Fruit fly (Drosophila melanogaster) whole organism, prepupa: Measurements from ENCODE around the gene CG6470.

Source experiments
- Blimp-1 ChIP-seq: fragments of 200-800 bp; sonication (Bioruptor generic); optimal IDR thresholded peaks from 3 replicates; lab custom pipeline; 2017; ENCODE audit warnings: missing biosample characterization, missing genetic modification characterization, mild to moderate bottlenecking, moderate library complexity, missing genetic modification reagents
- CG10669 ChIP-seq: fragments of 200-800 bp; sonication (Bioruptor generic); optimal IDR thresholded peaks from 3 replicates; lab custom pipeline; 2018; ENCODE audit warnings: missing biosample characterization, mild to moderate bottlenecking, missing genetic modification characterization, moderate library complexity
- CG11762 ChIP-seq: fragments of 200-800 bp; sonication (Bioruptor generic); optimal IDR thresholded peaks from 3 replicates; lab custom pipeline; 2016; ENCODE audit warnings: missing biosample characterization, missing genetic modification characterization; ENCODE audit not compliant: insufficient read depth
- CG11902 ChIP-seq: fragments of 200-800 bp; sonication (Bioruptor generic); optimal IDR thresholded peaks from 3 replicates; lab custom pipeline; 2016; ENCODE audit warnings: missing biosample characterization, missing genetic modification characterization
- CG15336 ChIP-seq: fragments of 200-800 bp; sonication (Bioruptor generic); IDR thresholded peaks from 2 replicates; pipeline ENCODE4 v1.3.6; 2022; ENCODE audit warnings: missing biosample characterization, missing genetic modification characterization
- CG16779 ChIP-seq: fragments of 200-800 bp; sonication (Bioruptor generic); optimal IDR thresholded peaks from 3 replicates; lab custom pipeline; 2017; ENCODE audit warnings: missing biosample characterization, mild to moderate bottlenecking, missing genetic modification characterization
- CG3032 ChIP-seq: fragments of 200-800 bp; optimal IDR thresholded peaks from 2 replicates; lab custom pipeline; 2019; ENCODE audit warnings: missing biosample characterization, mild to moderate bottlenecking, missing genetic modification characterization, moderate library complexity
- CG32006 ChIP-seq: fragments of 200-800 bp; sonication (Bioruptor generic); optimal IDR thresholded peaks from 3 replicates; lab custom pipeline; 2017; ENCODE audit warnings: missing biosample characterization, mild to moderate bottlenecking, missing genetic modification characterization
- CG34406 ChIP-seq: fragments of 200-800 bp; sonication (Bioruptor generic); optimal IDR thresholded peaks from 3 replicates; lab custom pipeline; 2016; ENCODE audit warnings: missing biosample characterization, missing genetic modification characterization
- CG3919 ChIP-seq: fragments of 200-800 bp; sonication (Bioruptor generic); optimal IDR thresholded peaks from 3 replicates; lab custom pipeline; 2016; ENCODE audit warnings: missing biosample characterization, missing genetic modification characterization
- CG4318 ChIP-seq: fragments of 200-800 bp; sonication (Bioruptor generic); optimal IDR thresholded peaks from 3 replicates; lab custom pipeline; 2017; ENCODE audit warnings: missing biosample characterization, mild to moderate bottlenecking, missing genetic modification characterization
- CG6276 ChIP-seq: fragments of 200-800 bp; sonication (Bioruptor generic); optimal IDR thresholded peaks from 2 replicates; lab custom pipeline; 2017; ENCODE audit warnings: missing biosample characterization, mild to moderate bottlenecking, missing genetic modification characterization
- CG6792 ChIP-seq: fragments of 200-800 bp; sonication (Bioruptor generic); optimal IDR thresholded peaks from 3 replicates; lab custom pipeline; 2016; ENCODE audit warnings: missing biosample characterization, missing genetic modification characterization
- CG6854 ChIP-seq: fragments of 200-800 bp; sonication (Bioruptor generic); optimal IDR thresholded peaks from 2 replicates; lab custom pipeline; 2017; ENCODE audit warnings: missing biosample characterization, mild to moderate bottlenecking, missing genetic modification characterization
- CG7368 ChIP-seq: fragments of 200-800 bp; sonication (Bioruptor generic); optimal IDR thresholded peaks from 3 replicates; lab custom pipeline; 2016; ENCODE audit warnings: missing biosample characterization, missing genetic modification characterization
- Eip78C ChIP-seq: fragments of 200-800 bp; sonication (Bioruptor generic); peaks from one replicate; lab custom pipeline; 2016; ENCODE audit warnings: missing biosample characterization, missing genetic modification characterization
- Ets21C ChIP-seq: fragments of 200-800 bp; sonication (Bioruptor generic); optimal IDR thresholded peaks from 3 replicates; lab custom pipeline; 2016; ENCODE audit warnings: missing biosample characterization, missing genetic modification characterization
- Gug ChIP-seq: fragments of 200-800 bp; sonication (Bioruptor generic); IDR thresholded peaks from 2 replicates; pipeline ENCODE4 v1.3.6; 2022; ENCODE audit warnings: missing biosample characterization, missing genetic modification characterization
- Hr38 ChIP-seq: sonication (Bioruptor generic); optimal IDR thresholded peaks from 2 replicates; lab custom pipeline; 2016; ENCODE audit warnings: missing biosample characterization, missing genetic modification characterization
- Hr39 ChIP-seq: fragments of 200-800 bp; sonication (Bioruptor generic); optimal IDR thresholded peaks from 2 replicates; lab custom pipeline; 2016; ENCODE audit warnings: missing biosample characterization, missing genetic modification characterization
- Hr4 ChIP-seq: fragments of 200-800 bp; sonication (Bioruptor generic); optimal IDR thresholded peaks from 3 replicates; lab custom pipeline; 2016; ENCODE audit warnings: missing biosample characterization, missing genetic modification characterization
- Lpt ChIP-seq: fragments of 200-800 bp; sonication (Bioruptor generic); optimal IDR thresholded peaks from 3 replicates; lab custom pipeline; 2016; ENCODE audit warnings: missing biosample characterization, missing genetic modification characterization
- OdsH ChIP-seq: fragments of 200-800 bp; sonication (Bioruptor generic); optimal IDR thresholded peaks from 3 replicates; lab custom pipeline; 2016; ENCODE audit warnings: missing biosample characterization, missing genetic modification characterization
- Sox14 ChIP-seq: fragments of 200-800 bp; sonication (Bioruptor generic); optimal IDR thresholded peaks from 3 replicates; lab custom pipeline; 2016; ENCODE audit warnings: missing biosample characterization, missing genetic modification characterization
- Sox15 ChIP-seq: fragments of 200-800 bp; sonication (Bioruptor generic); optimal IDR thresholded peaks from 3 replicates; lab custom pipeline; 2016; ENCODE audit warnings: missing biosample characterization, missing genetic modification characterization
- achi ChIP-seq: fragments of 200-800 bp; sonication (Bioruptor generic); optimal IDR thresholded peaks from 3 replicates; lab custom pipeline; 2016; ENCODE audit warnings: missing biosample characterization, missing genetic modification characterization
- acj6 ChIP-seq: fragments of 200-800 bp; sonication (Bioruptor generic); optimal IDR thresholded peaks from 3 replicates; lab custom pipeline; 2016; ENCODE audit warnings: missing biosample characterization, missing genetic modification characterization
- dac ChIP-seq: fragments of 200-800 bp; sonication (Bioruptor generic); optimal IDR thresholded peaks from 2 replicates; lab custom pipeline; 2017; ENCODE audit warnings: missing biosample characterization, mild to moderate bottlenecking, missing genetic modification characterization
- dsx ChIP-seq: fragments of 200-800 bp; optimal IDR thresholded peaks from 3 replicates; lab custom pipeline; 2019; ENCODE audit warnings: missing biosample characterization, mild to moderate bottlenecking, missing genetic modification characterization, moderate library complexity; ENCODE audit not compliant: poor library complexity, severe bottlenecking
- esn ChIP-seq: fragments of 200-800 bp; sonication (Bioruptor generic); optimal IDR thresholded peaks from 2 replicates; lab custom pipeline; 2016; ENCODE audit warnings: missing biosample characterization, mild to moderate bottlenecking, missing genetic modification characterization, moderate library complexity
- fd59A ChIP-seq: fragments of 200-800 bp; sonication (Bioruptor generic); optimal IDR thresholded peaks from 2 replicates; lab custom pipeline; 2017; ENCODE audit warnings: missing biosample characterization, mild to moderate bottlenecking, missing genetic modification characterization, missing genetic modification reagents
- fkh ChIP-seq: fragments of 200-800 bp; sonication (Bioruptor generic); optimal IDR thresholded peaks from 3 replicates; lab custom pipeline; 2017; ENCODE audit warnings: missing biosample characterization, mild to moderate bottlenecking, missing genetic modification characterization, moderate library complexity
- lz ChIP-seq: fragments of 200-800 bp; sonication (Bioruptor generic); optimal IDR thresholded peaks from 3 replicates; lab custom pipeline; 2016; ENCODE audit warnings: missing biosample characterization, missing genetic modification characterization
- net ChIP-seq: fragments of 200-800 bp; sonication (Bioruptor generic); optimal IDR thresholded peaks from 3 replicates; lab custom pipeline; 2016; ENCODE audit warnings: missing biosample characterization, missing genetic modification characterization
- pdm3 ChIP-seq: fragments of 200-800 bp; sonication (Bioruptor generic); optimal IDR thresholded peaks from 3 replicates; lab custom pipeline; 2016; ENCODE audit warnings: missing biosample characterization, missing genetic modification characterization
- salr ChIP-seq, 2 experiments: fragments of 200-800 bp; sonication (Bioruptor generic); optimal IDR thresholded peaks; 3 replicates each; lab custom pipeline; 2016 to 2018; ENCODE audit warnings: missing biosample characterization in 2 of 2, missing genetic modification characterization in 2 of 2, mild to moderate bottlenecking in 1 of 2
- spab ChIP-seq: fragments of 200-800 bp; sonication (Bioruptor generic); optimal IDR thresholded peaks from 2 replicates; lab custom pipeline; 2017; ENCODE audit warnings: missing biosample characterization, mild to moderate bottlenecking, missing genetic modification characterization, missing genetic modification reagents
- ss ChIP-seq, 2 experiments: fragments of 200-800 bp; sonication (Bioruptor generic); optimal IDR thresholded peaks; 2 replicates in 1 of 2; 3 replicates in 1 of 2; lab custom pipeline; 2017 to 2018; ENCODE audit warnings: mild to moderate bottlenecking in 2 of 2, missing biosample characterization in 2 of 2, missing genetic modification characterization in 2 of 2, moderate library complexity in 1 of 2
- svp ChIP-seq: fragments of 200-800 bp; sonication (Bioruptor generic); peaks from one replicate; lab custom pipeline; 2016; ENCODE audit warnings: missing biosample characterization, missing genetic modification characterization
- topi ChIP-seq: fragments of 200-800 bp; sonication (Bioruptor generic); optimal IDR thresholded peaks from 3 replicates; lab custom pipeline; 2016; ENCODE audit warnings: missing biosample characterization, missing genetic modification characterization
- vri ChIP-seq: fragments of 200-800 bp; sonication (Bioruptor generic); optimal IDR thresholded peaks from 3 replicates; lab custom pipeline; 2016; ENCODE audit warnings: missing biosample characterization, mild to moderate bottlenecking, missing genetic modification characterization

The CG6470 gene

dm6 chrX:18546785-18547184, 32.1 kb upstream of the CG6470 start (continued):
- TF ChIP-seq CG4318 (GFP tag; lab: Kevin White, UChicago) (peak; percentile 62), CG11902 (no peak), topi (GFP tag; lab: Kevin White, UChicago) (peak; percentile 38), Sox15 (GFP tag; lab: Kevin White, UChicago) (peak; percentile 35), Hr39 (GFP tag; lab: Kevin White, UChicago) (peak; percentile 61), Sox14 (GFP tag; lab: Kevin White, UChicago) (peak; percentile 51), spab (no peak), CG34406 (GFP tag; lab: Kevin White, UChicago) (peak; percentile 20), dsx (GFP tag; lab: Kevin White, UChicago) (no peak), OdsH (GFP tag; lab: Kevin White, UChicago) (peak; percentile 67), dac (peak; percentile 41), CG16779 (no peak), CG10669 (peak; percentile 30), Gug (GFP tag; lab: Robert Waterston, UW) (peak; percentile 87), CG3032 (tag; lab: Kevin White, UChicago) (peak; percentile 26), vri (GFP tag; lab: Kevin White, UChicago) (peak; percentile 66), fkh (GFP tag; lab: Kevin White, UChicago) (peak; percentile 29), Hr4 (peak; percentile 82), CG11762 (GFP tag; lab: Kevin White, UChicago) (peak; percentile 19), achi (GFP tag; lab: Kevin White, UChicago) (peak; percentile 54), esn (GFP tag; lab: Kevin White, UChicago) (peak; percentile 56), CG32006 (GFP tag; lab: Kevin White, UChicago) (peak; percentile 86), fd59A (GFP tag; lab: Kevin White, UChicago) (no peak), Lpt (GFP tag; lab: Kevin White, UChicago) (peak; percentile 41), CG15336 (GFP tag; lab: Robert Waterston, UW) (peak; percentile 91), pdm3 (GFP tag; lab: Kevin White, UChicago) (peak; percentile 77), Blimp-1 (GFP tag; lab: Kevin White, UChicago) (no peak), CG6792 (GFP tag; lab: Kevin White, UChicago) (peak; percentile 43), ss (GFP tag; optimal IDR thresholded peaks at IDR 0.05; lab: Kevin White, UChicago) (no peak), CG6276 (peak; percentile 59), salr (GFP tag; optimal IDR thresholded peaks at IDR 0.05; lab: Kevin White, UChicago) (peak; percentile 8 to 25)

dm6 chrX:18545157-18545556, 30.5 kb upstream of the CG6470 start:
- TF ChIP-seq Hr38 (GFP tag; lab: Kevin White, UChicago): no peak
- TF ChIP-seq dac: no peak
- TF ChIP-seq Eip78C (GFP tag; lab: Kevin White, UChicago): no peak
- TF ChIP-seq Ets21C (GFP tag; lab: Kevin White, UChicago): no peak
- no peak for TF ChIP-seq CG3032 (tag; lab: Kevin White, UChicago)
- TF ChIP-seq Sox14 (GFP tag; lab: Kevin White, UChicago): no peak
- TF ChIP-seq svp: no peak
- no peak for TF ChIP-seq Sox15 (GFP tag; lab: Kevin White, UChicago)
- TF ChIP-seq CG4318 (GFP tag; lab: Kevin White, UChicago): no peak
- TF ChIP-seq CG7368 (GFP tag; lab: Kevin White, UChicago): no peak
- TF ChIP-seq spab: no peak
- TF ChIP-seq CG6854 (GFP tag; lab: Kevin White, UChicago): no peak
- no peak for TF ChIP-seq CG3919 (GFP tag; lab: Kevin White, UChicago)
- no peak for TF ChIP-seq CG15336 (GFP tag; lab: Robert Waterston, UW)
- no peak for TF ChIP-seq CG32006 (GFP tag; lab: Kevin White, UChicago)
- TF ChIP-seq acj6: no peak
- no peak for TF ChIP-seq lz
- TF ChIP-seq Lpt (GFP tag; lab: Kevin White, UChicago): no peak
- no peak for TF ChIP-seq net (GFP tag; lab: Kevin White, UChicago)
